Worm (Caenorhabditis elegans): ENCODE data around the gene C18A11.4.

DNA sequence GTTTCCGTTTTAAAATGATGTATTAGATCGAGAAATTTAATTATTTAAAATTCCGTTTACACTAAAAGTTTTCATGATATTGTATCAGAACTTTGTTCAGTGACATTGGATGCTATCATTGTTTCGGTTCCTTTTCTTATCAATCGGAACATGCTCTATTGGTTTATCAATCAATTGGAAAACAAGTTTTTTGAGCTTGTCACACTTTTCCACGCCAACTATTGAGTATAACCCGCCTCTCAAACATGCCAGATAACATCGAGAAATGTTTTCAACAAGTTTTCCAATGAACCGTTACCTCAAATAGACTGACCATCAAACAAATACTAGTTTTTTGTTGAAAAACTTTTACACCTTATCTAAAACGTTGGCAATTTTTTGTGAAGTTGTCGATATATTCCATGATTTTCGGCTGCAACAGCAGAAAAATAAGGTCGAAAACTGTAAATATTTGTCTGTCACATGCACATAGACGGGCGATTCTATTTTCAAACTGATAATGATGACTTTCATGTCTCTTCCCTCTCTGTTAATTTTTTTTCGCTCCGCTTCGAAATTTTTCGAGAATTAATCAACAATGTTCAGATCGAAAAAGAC lies 30.8 kb upstream of the C18A11.4 start, which contains the start of gene unk-1:
- TF ChIP-seq ets-4 (tag; optimal IDR thresholded peaks at IDR 0.05): no peak
- no peak for TF ChIP-seq ceh-45 (GFP tag; IDR thresholded peaks at IDR 0.05)
- no peak for TF ChIP-seq nhr-232 (tag; optimal IDR thresholded peaks at IDR 0.05)
- no peak for TF ChIP-seq T23F11.4 (GFP tag; optimal IDR thresholded peaks at IDR 0.05)
